Fruit fly (Drosophila melanogaster) Kc167 (cell line): ENCODE results near the gene Spg7.

ENCODE experiments used
- Myc ChIP-seq: fragments of >200 bp; optimal IDR thresholded peaks from 2 replicates; lab custom pipeline; 2017; ENCODE audit warnings: missing external identifiers
- h ChIP-seq: fragments of >200 bp; optimal IDR thresholded peaks from 3 replicates; lab custom pipeline; 2018; ENCODE audit warnings: missing external identifiers
- insv ChIP-seq: fragments of >200 bp; optimal IDR thresholded peaks from 3 replicates; lab custom pipeline; 2018; ENCODE audit warnings: missing external identifiers
- psq ChIP-seq: fragments of >200 bp; optimal IDR thresholded peaks from 2 replicates; lab custom pipeline; 2017; ENCODE audit warnings: missing external identifiers
- ttk ChIP-seq: sonication (Bioruptor generic); optimal IDR thresholded peaks from 2 replicates; lab custom pipeline; 2017; ENCODE audit warnings: missing external identifiers

DNA sequence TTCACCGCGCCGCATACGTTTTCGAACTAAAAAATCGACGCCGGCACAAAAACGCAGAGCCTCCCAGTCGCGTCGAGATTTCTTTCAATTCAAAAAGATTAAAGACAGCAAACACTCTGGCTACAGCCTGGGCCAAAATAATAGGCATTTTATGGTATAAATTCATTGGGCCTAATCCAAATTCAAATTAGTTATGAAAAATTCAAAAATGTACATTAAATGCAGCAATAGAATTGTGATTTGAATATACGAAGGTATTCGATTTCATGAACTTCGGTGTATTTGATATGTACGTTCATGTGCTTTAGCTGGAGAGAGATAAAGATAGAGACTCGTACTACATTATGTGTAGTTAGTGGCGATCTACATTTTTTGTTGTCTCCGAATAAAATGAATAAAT is 46.0 kb upstream of the Spg7 start, which contains the start of gene Syx4:
- no peak for TF ChIP-seq ttk (lab: Kevin White, UChicago)
- no peak for TF ChIP-seq h (lab: Kevin White, UChicago)
- TF ChIP-seq psq (lab: Kevin White, UChicago): no peak
- TF ChIP-seq Myc (lab: Kevin White, UChicago): no peak
- no peak for TF ChIP-seq insv (lab: Kevin White, UChicago)
